Fruit fly (Drosophila melanogaster) whole organism, prepupa: ENCODE data around the gene BCAS2.

Source experiments
- Blimp-1 ChIP-seq: fragments of 200-800 bp; sonication (Bioruptor generic); optimal IDR thresholded peaks from 3 replicates; lab custom pipeline; 2017; ENCODE audit warnings: missing biosample characterization, missing genetic modification characterization, mild to moderate bottlenecking, moderate library complexity, missing genetic modification reagents
- CG10631 ChIP-seq: fragments of 200-800 bp; sonication (Bioruptor generic); optimal IDR thresholded peaks from 2 replicates; lab custom pipeline; 2016; ENCODE audit warnings: missing biosample characterization, missing genetic modification characterization
- CG10669 ChIP-seq: fragments of 200-800 bp; sonication (Bioruptor generic); optimal IDR thresholded peaks from 3 replicates; lab custom pipeline; 2018; ENCODE audit warnings: missing biosample characterization, mild to moderate bottlenecking, missing genetic modification characterization, moderate library complexity
- CG11294 ChIP-seq: fragments of 200-800 bp; sonication (Bioruptor generic); IDR thresholded peaks from 2 replicates; pipeline ENCODE4 v1.3.6; 2022; ENCODE audit warnings: missing biosample characterization, missing genetic modification characterization
- CG11762 ChIP-seq: fragments of 200-800 bp; sonication (Bioruptor generic); optimal IDR thresholded peaks from 3 replicates; lab custom pipeline; 2016; ENCODE audit warnings: missing biosample characterization, missing genetic modification characterization; ENCODE audit not compliant: insufficient read depth
- CG11902 ChIP-seq: fragments of 200-800 bp; sonication (Bioruptor generic); optimal IDR thresholded peaks from 3 replicates; lab custom pipeline; 2016; ENCODE audit warnings: missing biosample characterization, missing genetic modification characterization
- CG15336 ChIP-seq: fragments of 200-800 bp; sonication (Bioruptor generic); IDR thresholded peaks from 2 replicates; pipeline ENCODE4 v1.3.6; 2022; ENCODE audit warnings: missing biosample characterization, missing genetic modification characterization
- CG1621 ChIP-seq: fragments of 200-800 bp; sonication (Bioruptor generic); optimal IDR thresholded peaks from 3 replicates; lab custom pipeline; 2018; ENCODE audit warnings: missing biosample characterization, mild to moderate bottlenecking, missing genetic modification characterization
- CG16779 ChIP-seq: fragments of 200-800 bp; sonication (Bioruptor generic); optimal IDR thresholded peaks from 3 replicates; lab custom pipeline; 2017; ENCODE audit warnings: missing biosample characterization, mild to moderate bottlenecking, missing genetic modification characterization
- CG3032 ChIP-seq: fragments of 200-800 bp; optimal IDR thresholded peaks from 2 replicates; lab custom pipeline; 2019; ENCODE audit warnings: missing biosample characterization, mild to moderate bottlenecking, missing genetic modification characterization, moderate library complexity
- CG31627 ChIP-seq: fragments of 200-800 bp; sonication (Bioruptor generic); optimal IDR thresholded peaks from 3 replicates; lab custom pipeline; 2016; ENCODE audit warnings: missing biosample characterization, missing genetic modification characterization
- CG32006 ChIP-seq: fragments of 200-800 bp; sonication (Bioruptor generic); optimal IDR thresholded peaks from 3 replicates; lab custom pipeline; 2017; ENCODE audit warnings: missing biosample characterization, mild to moderate bottlenecking, missing genetic modification characterization
- CG34406 ChIP-seq: fragments of 200-800 bp; sonication (Bioruptor generic); optimal IDR thresholded peaks from 3 replicates; lab custom pipeline; 2016; ENCODE audit warnings: missing biosample characterization, missing genetic modification characterization
- CG3919 ChIP-seq: fragments of 200-800 bp; sonication (Bioruptor generic); optimal IDR thresholded peaks from 3 replicates; lab custom pipeline; 2016; ENCODE audit warnings: missing biosample characterization, missing genetic modification characterization
- CG6163 ChIP-seq: fragments of 200-800 bp; sonication (Bioruptor generic); IDR thresholded peaks from 3 replicates; pipeline ENCODE4 v1.3.6; 2022; ENCODE audit warnings: missing biosample characterization, missing genetic modification characterization
- CG6792 ChIP-seq: fragments of 200-800 bp; sonication (Bioruptor generic); optimal IDR thresholded peaks from 3 replicates; lab custom pipeline; 2016; ENCODE audit warnings: missing biosample characterization, missing genetic modification characterization
- CG6808 ChIP-seq: fragments of 200-800 bp; sonication (Bioruptor generic); optimal IDR thresholded peaks from 3 replicates; lab custom pipeline; 2017; ENCODE audit warnings: missing biosample characterization, missing genetic modification characterization, mild to moderate bottlenecking, moderate library complexity, missing genetic modification reagents
- CG6854 ChIP-seq: fragments of 200-800 bp; sonication (Bioruptor generic); optimal IDR thresholded peaks from 2 replicates; lab custom pipeline; 2017; ENCODE audit warnings: missing biosample characterization, mild to moderate bottlenecking, missing genetic modification characterization
- CG7368 ChIP-seq: fragments of 200-800 bp; sonication (Bioruptor generic); optimal IDR thresholded peaks from 3 replicates; lab custom pipeline; 2016; ENCODE audit warnings: missing biosample characterization, missing genetic modification characterization
- CG8119 ChIP-seq: fragments of 200-800 bp; sonication (Bioruptor generic); IDR thresholded peaks from 3 replicates; pipeline ENCODE4 v1.3.6; 2022; ENCODE audit warnings: missing biosample characterization, missing genetic modification characterization
- CG8632 ChIP-seq: fragments of 200-800 bp; sonication (Bioruptor generic); optimal IDR thresholded peaks from 3 replicates; lab custom pipeline; 2016; ENCODE audit warnings: missing biosample characterization, missing genetic modification characterization
- CG9139 ChIP-seq: fragments of 200-800 bp; sonication (Bioruptor generic); optimal IDR thresholded peaks from 3 replicates; lab custom pipeline; 2017; ENCODE audit warnings: missing biosample characterization, mild to moderate bottlenecking, missing genetic modification characterization
- Eip93F ChIP-seq: fragments of 200-800 bp; sonication (Bioruptor generic); optimal IDR thresholded peaks from 2 replicates; lab custom pipeline; 2016; ENCODE audit warnings: missing biosample characterization, mild to moderate bottlenecking, missing genetic modification characterization
- Ets96B ChIP-seq: fragments of 200-800 bp; optimal IDR thresholded peaks from 2 replicates; lab custom pipeline; 2019; ENCODE audit warnings: missing biosample characterization, mild to moderate bottlenecking, missing genetic modification characterization, moderate library complexity
- Gug ChIP-seq: fragments of 200-800 bp; sonication (Bioruptor generic); IDR thresholded peaks from 2 replicates; pipeline ENCODE4 v1.3.6; 2022; ENCODE audit warnings: missing biosample characterization, missing genetic modification characterization
- Hr38 ChIP-seq: sonication (Bioruptor generic); optimal IDR thresholded peaks from 2 replicates; lab custom pipeline; 2016; ENCODE audit warnings: missing biosample characterization, missing genetic modification characterization
- Hr39 ChIP-seq: fragments of 200-800 bp; sonication (Bioruptor generic); optimal IDR thresholded peaks from 2 replicates; lab custom pipeline; 2016; ENCODE audit warnings: missing biosample characterization, missing genetic modification characterization
- Hr4 ChIP-seq: fragments of 200-800 bp; sonication (Bioruptor generic); optimal IDR thresholded peaks from 3 replicates; lab custom pipeline; 2016; ENCODE audit warnings: missing biosample characterization, missing genetic modification characterization
- Met ChIP-seq: fragments of 200-800 bp; sonication (Bioruptor generic); optimal IDR thresholded peaks from 3 replicates; lab custom pipeline; 2016; ENCODE audit warnings: missing biosample characterization, missing genetic modification characterization
- OdsH ChIP-seq: fragments of 200-800 bp; sonication (Bioruptor generic); optimal IDR thresholded peaks from 3 replicates; lab custom pipeline; 2016; ENCODE audit warnings: missing biosample characterization, missing genetic modification characterization
- Sox14 ChIP-seq: fragments of 200-800 bp; sonication (Bioruptor generic); optimal IDR thresholded peaks from 3 replicates; lab custom pipeline; 2016; ENCODE audit warnings: missing biosample characterization, missing genetic modification characterization
- Sox15 ChIP-seq: fragments of 200-800 bp; sonication (Bioruptor generic); optimal IDR thresholded peaks from 3 replicates; lab custom pipeline; 2016; ENCODE audit warnings: missing biosample characterization, missing genetic modification characterization
- achi ChIP-seq: fragments of 200-800 bp; sonication (Bioruptor generic); optimal IDR thresholded peaks from 3 replicates; lab custom pipeline; 2016; ENCODE audit warnings: missing biosample characterization, missing genetic modification characterization
- acj6 ChIP-seq: fragments of 200-800 bp; sonication (Bioruptor generic); optimal IDR thresholded peaks from 3 replicates; lab custom pipeline; 2016; ENCODE audit warnings: missing biosample characterization, missing genetic modification characterization
- cyc ChIP-seq: fragments of 200-800 bp; sonication (Bioruptor generic); optimal IDR thresholded peaks from 3 replicates; lab custom pipeline; 2016; ENCODE audit warnings: missing biosample characterization, missing genetic modification characterization
- dac ChIP-seq: fragments of 200-800 bp; sonication (Bioruptor generic); optimal IDR thresholded peaks from 2 replicates; lab custom pipeline; 2017; ENCODE audit warnings: missing biosample characterization, mild to moderate bottlenecking, missing genetic modification characterization
- dsx ChIP-seq: fragments of 200-800 bp; optimal IDR thresholded peaks from 3 replicates; lab custom pipeline; 2019; ENCODE audit warnings: missing biosample characterization, mild to moderate bottlenecking, missing genetic modification characterization, moderate library complexity; ENCODE audit not compliant: poor library complexity, severe bottlenecking
- eg ChIP-seq: fragments of 200-800 bp; sonication (Bioruptor generic); IDR thresholded peaks from 3 replicates; pipeline ENCODE4 v1.3.6; 2022; ENCODE audit warnings: missing biosample characterization, missing genetic modification characterization
- esn ChIP-seq: fragments of 200-800 bp; sonication (Bioruptor generic); optimal IDR thresholded peaks from 2 replicates; lab custom pipeline; 2016; ENCODE audit warnings: missing biosample characterization, mild to moderate bottlenecking, missing genetic modification characterization, moderate library complexity
- fd59A ChIP-seq: fragments of 200-800 bp; sonication (Bioruptor generic); optimal IDR thresholded peaks from 2 replicates; lab custom pipeline; 2017; ENCODE audit warnings: missing biosample characterization, mild to moderate bottlenecking, missing genetic modification characterization, missing genetic modification reagents
- fd85E ChIP-seq: fragments of 200-800 bp; sonication (Bioruptor generic); optimal IDR thresholded peaks from 3 replicates; lab custom pipeline; 2016; ENCODE audit warnings: missing biosample characterization, missing genetic modification characterization
- fkh ChIP-seq: fragments of 200-800 bp; sonication (Bioruptor generic); optimal IDR thresholded peaks from 3 replicates; lab custom pipeline; 2017; ENCODE audit warnings: missing biosample characterization, mild to moderate bottlenecking, missing genetic modification characterization, moderate library complexity
- lz ChIP-seq: fragments of 200-800 bp; sonication (Bioruptor generic); optimal IDR thresholded peaks from 3 replicates; lab custom pipeline; 2016; ENCODE audit warnings: missing biosample characterization, missing genetic modification characterization
- net ChIP-seq: fragments of 200-800 bp; sonication (Bioruptor generic); optimal IDR thresholded peaks from 3 replicates; lab custom pipeline; 2016; ENCODE audit warnings: missing biosample characterization, missing genetic modification characterization
- pdm3 ChIP-seq: fragments of 200-800 bp; sonication (Bioruptor generic); optimal IDR thresholded peaks from 3 replicates; lab custom pipeline; 2016; ENCODE audit warnings: missing biosample characterization, missing genetic modification characterization
- salr ChIP-seq, 2 experiments: fragments of 200-800 bp; sonication (Bioruptor generic); optimal IDR thresholded peaks; 3 replicates each; lab custom pipeline; 2016 to 2018; ENCODE audit warnings: missing biosample characterization in 2 of 2, missing genetic modification characterization in 2 of 2, mild to moderate bottlenecking in 1 of 2
- spab ChIP-seq: fragments of 200-800 bp; sonication (Bioruptor generic); optimal IDR thresholded peaks from 2 replicates; lab custom pipeline; 2017; ENCODE audit warnings: missing biosample characterization, mild to moderate bottlenecking, missing genetic modification characterization, missing genetic modification reagents
- ss ChIP-seq, 2 experiments: fragments of 200-800 bp; sonication (Bioruptor generic); optimal IDR thresholded peaks; 2 replicates in 1 of 2; 3 replicates in 1 of 2; lab custom pipeline; 2017 to 2018; ENCODE audit warnings: mild to moderate bottlenecking in 2 of 2, missing biosample characterization in 2 of 2, missing genetic modification characterization in 2 of 2, moderate library complexity in 1 of 2
- svp ChIP-seq: fragments of 200-800 bp; sonication (Bioruptor generic); peaks from one replicate; lab custom pipeline; 2016; ENCODE audit warnings: missing biosample characterization, missing genetic modification characterization
- topi ChIP-seq: fragments of 200-800 bp; sonication (Bioruptor generic); optimal IDR thresholded peaks from 3 replicates; lab custom pipeline; 2016; ENCODE audit warnings: missing biosample characterization, missing genetic modification characterization

BCAS2 gene

dm6 chr3R:27937752-27938694 lies 15.9 kb upstream of the BCAS2 start, which contains the start of the genes NSD and BOD1:
TSS of gene NSD (minus strand) at chr3R:27937853.
TSS of gene BOD1 (plus strand) at chr3R:27938245.
- TF ChIP-seq CG8119 (GFP tag; lab: Robert Waterston, UW) (no peak), salr (GFP tag; optimal IDR thresholded peaks at IDR 0.05; lab: Kevin White, UChicago) (no peak), CG31627 (GFP tag; lab: Kevin White, UChicago) (peak; percentile 22), net (no peak), Eip93F (GFP tag; lab: Kevin White, UChicago) (peak; percentile 6), Hr39 (peak; percentile 3), svp (GFP tag; lab: Kevin White, UChicago) (peak; percentile 81), Gug (GFP tag; lab: Robert Waterston, UW) (peak; percentile 28; the same call in 1 of the 2 replicates), Hr4 (GFP tag; lab: Kevin White, UChicago) (no peak), esn (GFP tag; lab: Kevin White, UChicago) (peak; percentile 48), Blimp-1 (GFP tag; lab: Kevin White, UChicago) (no peak), cyc (GFP tag; lab: Kevin White, UChicago) (no peak), dac (GFP tag; lab: Kevin White, UChicago) (no peak), OdsH (no peak), Hr38 (GFP tag; lab: Kevin White, UChicago) (no peak), CG9139 (no peak), CG7368 (GFP tag; lab: Kevin White, UChicago) (no peak), CG10669 (GFP tag; lab: Kevin White, UChicago) (no peak), CG3032 (tag; lab: Kevin White, UChicago) (peak; percentile 49), CG16779 (tag; lab: Kevin White, UChicago) (no peak), CG34406 (GFP tag; lab: Kevin White, UChicago) (peak; percentile 41), CG6792 (GFP tag; lab: Kevin White, UChicago) (peak; percentile 28), dsx (GFP tag; lab: Kevin White, UChicago) (no peak), spab (GFP tag; lab: Kevin White, UChicago) (no peak), eg (GFP tag; lab: Robert Waterston, UW) (peak; percentile 58; the same call in 2 of the 3 replicates), fd59A (GFP tag; lab: Kevin White, UChicago) (no peak), Sox15 (peak; percentile 29), CG6163 (GFP tag; lab: Robert Waterston, UW) (peak; percentile 76), pdm3 (GFP tag; lab: Kevin White, UChicago) (no peak), CG6808 (GFP tag; lab: Kevin White, UChicago) (no peak), Met (GFP tag; lab: Kevin White, UChicago) (no peak), CG3919 (GFP tag; lab: Kevin White, UChicago) (no peak), Ets96B (tag; lab: Kevin White, UChicago) (peak; percentile 1), achi (GFP tag; lab: Kevin White, UChicago) (no peak), CG1621 (tag; lab: Kevin White, UChicago) (no peak), fd85E (GFP tag; lab: Kevin White, UChicago) (no peak), CG11902 (GFP tag; lab: Kevin White, UChicago) (peak; percentile 17), CG10631 (GFP tag; lab: Kevin White, UChicago) (peak; percentile 67), lz (GFP tag; lab: Kevin White, UChicago) (peak; percentile 49), CG11762 (GFP tag; lab: Kevin White, UChicago) (no peak), CG11294 (GFP tag; lab: Robert Waterston, UW) (peak; percentile 46; the same call in 1 of the 2 replicates), Sox14 (no peak), CG15336 (GFP tag; lab: Robert Waterston, UW) (no peak), CG6854 (GFP tag; lab: Kevin White, UChicago) (no peak), CG8632 (GFP tag; lab: Kevin White, UChicago) (no peak), fkh (no peak), topi (GFP tag; lab: Kevin White, UChicago) (peak; percentile 37), ss (GFP tag; optimal IDR thresholded peaks at IDR 0.05; lab: Kevin White, UChicago) (no peak), acj6 (GFP tag; lab: Kevin White, UChicago) (no peak), CG32006 (GFP tag; lab: Kevin White, UChicago) (peak; percentile 61)
